Fruit fly (Drosophila melanogaster): ENCODE measurements around the gene CG43131.
A peak's percentile ranks its signal among the peaks of the same experiment; 100 is the strongest.

The CG43131 gene

DNA sequence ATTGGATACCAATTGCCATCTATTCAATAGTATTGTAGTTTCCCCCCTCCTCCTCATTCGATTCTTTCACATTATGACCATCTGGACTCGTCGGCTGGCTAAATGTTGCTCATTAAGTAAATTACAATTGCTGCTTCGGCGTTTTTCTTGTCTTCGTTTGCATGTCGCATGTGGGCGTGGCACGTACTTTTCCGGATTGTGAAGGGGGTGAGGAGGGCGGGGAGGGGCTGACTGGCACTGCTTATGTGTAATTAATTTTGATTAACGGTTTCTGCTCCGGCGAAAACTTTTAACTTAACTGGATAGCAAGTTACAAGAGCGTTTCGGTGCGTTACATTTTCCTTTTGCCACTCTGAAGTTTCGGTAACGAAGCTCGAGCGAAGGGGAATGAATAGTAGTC is 6.5 kb upstream of the CG43131 start:
- TF ChIP-seq Myc (optimal IDR thresholded peaks at IDR 0.05), result no peak
- no peak for TF ChIP-seq Sp1 (GFP tag; optimal IDR thresholded peaks at IDR 0.05)
- TF ChIP-seq foxo (GFP tag; optimal IDR thresholded peaks at IDR 0.05), result no peak
- TF ChIP-seq Hr78 (GFP tag; optimal IDR thresholded peaks at IDR 0.05), result no peak
- TF ChIP-seq Vsx2 (GFP tag; optimal IDR thresholded peaks at IDR 0.05; ENCODE audit: partially characterized antibody), result no peak
- TF ChIP-seq Jra (GFP tag; optimal IDR thresholded peaks at IDR 0.05), result no peak
- no peak for TF ChIP-seq Hr83 (GFP tag; optimal IDR thresholded peaks at IDR 0.05; ENCODE audit: poor library complexity, severe bottlenecking)

- TF ChIP-seq sage (GFP tag; optimal IDR thresholded peaks at IDR 0.05) (no peak), Hr78 (GFP tag; optimal IDR thresholded peaks at IDR 0.05) (no peak), psq (GFP tag; optimal IDR thresholded peaks at IDR 0.05) (no peak), Sp1 (GFP tag; optimal IDR thresholded peaks at IDR 0.05) (no peak), Rel (GFP tag; optimal IDR thresholded peaks at IDR 0.05) (no peak), Rel (tag; optimal IDR thresholded peaks at IDR 0.05) (no peak), pan (optimal IDR thresholded peaks at IDR 0.05) (no peak), Dif (GFP tag; optimal IDR thresholded peaks at IDR 0.05; ENCODE audit: partially characterized antibody) (no peak), rgr (GFP tag; optimal IDR thresholded peaks at IDR 0.05) (no peak), Jra (GFP tag; optimal IDR thresholded peaks at IDR 0.05) (no peak), dl (GFP tag; optimal IDR thresholded peaks at IDR 0.05; ENCODE audit: insufficient read depth in 1 of 2, partially characterized antibody in 2 of 2) (no peak), Myc (optimal IDR thresholded peaks at IDR 0.05) (no peak), Dfd (GFP tag; optimal IDR thresholded peaks at IDR 0.05) (no peak), jim (GFP tag; optimal IDR thresholded peaks at IDR 0.05) (no peak), brk (GFP tag; optimal IDR thresholded peaks at IDR 0.05) (no peak), CG9705 (GFP tag; optimal IDR thresholded peaks at IDR 0.05) (no peak), Abd-B (GFP tag; optimal IDR thresholded peaks at IDR 0.05) (no peak), Hnf4 (GFP tag; optimal IDR thresholded peaks at IDR 0.05) (no peak)
Observed at dm6 chr3R:5114147-5114546, 5.2 kb upstream of the CG43131 start.

DNA sequence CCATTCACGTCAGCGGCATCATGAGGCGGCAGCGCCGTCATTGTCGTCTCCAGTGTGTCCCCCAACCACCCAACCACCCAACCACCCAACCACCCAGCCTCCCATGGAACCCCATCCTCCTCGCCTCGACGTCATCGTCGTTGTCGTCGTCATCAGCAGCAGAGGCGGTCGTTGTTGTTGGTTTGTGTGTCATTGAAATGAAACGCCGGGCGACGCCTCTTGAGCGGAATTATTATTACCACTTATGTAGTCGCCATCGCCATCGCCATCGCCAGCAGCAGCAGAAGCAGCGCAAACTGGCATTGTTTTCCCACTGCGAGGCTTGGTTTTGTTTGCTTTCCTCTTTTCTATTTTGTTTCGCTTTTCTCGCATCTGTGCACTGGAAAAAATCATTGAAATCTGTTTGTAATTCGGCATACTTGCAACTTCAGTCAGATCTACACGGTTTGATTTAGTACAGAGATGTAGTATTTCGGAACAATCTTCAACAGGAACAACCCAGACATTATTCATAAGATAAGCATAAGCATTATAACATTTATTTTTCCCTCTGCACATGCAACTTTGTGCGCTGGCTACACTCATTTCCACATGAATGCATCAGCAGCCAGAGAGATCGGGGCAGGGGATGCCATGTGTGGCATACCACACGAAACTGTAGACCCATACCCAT is 4.0 kb upstream of the CG43131 start:
- peak; percentile 38 for TF ChIP-seq Rel (GFP tag; optimal IDR thresholded peaks at IDR 0.05)
- TF ChIP-seq Rel (tag; optimal IDR thresholded peaks at IDR 0.05), result peak; percentile 26
- TF ChIP-seq Myc (optimal IDR thresholded peaks at IDR 0.05), result no peak
- peak; percentile 67 for TF ChIP-seq dmrt93B (GFP tag; optimal IDR thresholded peaks at IDR 0.05)
- TF ChIP-seq Abd-B (GFP tag; optimal IDR thresholded peaks at IDR 0.05), result no peak
- peak; percentile 88 for TF ChIP-seq sv (GFP tag; optimal IDR thresholded peaks at IDR 0.05)
- no peak for TF ChIP-seq pan (optimal IDR thresholded peaks at IDR 0.05)
- peak; percentile 84 for TF ChIP-seq h (GFP tag; optimal IDR thresholded peaks at IDR 0.05)
- TF ChIP-seq lola (GFP tag; optimal IDR thresholded peaks at IDR 0.05), result no peak
- no peak for TF ChIP-seq GATAd (GFP tag; optimal IDR thresholded peaks at IDR 0.05)
- TF ChIP-seq Jra (GFP tag; optimal IDR thresholded peaks at IDR 0.05), result no peak
- TF ChIP-seq ey (GFP tag; optimal IDR thresholded peaks at IDR 0.05), result peak; percentile 89
- peak; percentile 83 for TF ChIP-seq HLH106 (tag; optimal IDR thresholded peaks at IDR 0.05)
- peak; percentile 68 for TF ChIP-seq Dfd (GFP tag; optimal IDR thresholded peaks at IDR 0.05)
- no peak for TF ChIP-seq Dif (GFP tag; optimal IDR thresholded peaks at IDR 0.05; ENCODE audit: partially characterized antibody)
- TF ChIP-seq CG32264 (GFP tag; optimal IDR thresholded peaks at IDR 0.05), result peak; percentile 45
- TF ChIP-seq Sp1 (GFP tag; optimal IDR thresholded peaks at IDR 0.05), result peak; percentile 80
- TF ChIP-seq brk (GFP tag; optimal IDR thresholded peaks at IDR 0.05), result no peak
- peak; percentile 81 for TF ChIP-seq rgr (GFP tag; optimal IDR thresholded peaks at IDR 0.05)
- TF ChIP-seq CG9705 (GFP tag; optimal IDR thresholded peaks at IDR 0.05), result peak; percentile 6
- TF ChIP-seq N (GFP tag; optimal IDR thresholded peaks at IDR 0.05), result no peak
- TF ChIP-seq Vsx2 (GFP tag; optimal IDR thresholded peaks at IDR 0.05; ENCODE audit: partially characterized antibody), result no peak
- no peak for TF ChIP-seq jim (GFP tag; optimal IDR thresholded peaks at IDR 0.05)
- no peak for TF ChIP-seq Hr83 (GFP tag; optimal IDR thresholded peaks at IDR 0.05; ENCODE audit: poor library complexity, severe bottlenecking)
- peak; percentile 70 for TF ChIP-seq woc (GFP tag; optimal IDR thresholded peaks at IDR 0.05)
- TF ChIP-seq tai (GFP tag; optimal IDR thresholded peaks at IDR 0.05), result no peak
- TF ChIP-seq dl (GFP tag; optimal IDR thresholded peaks at IDR 0.05; ENCODE audit: insufficient read depth in 1 of 2, partially characterized antibody in 2 of 2), result no peak
- no peak for TF ChIP-seq usp (GFP tag; optimal IDR thresholded peaks at IDR 0.05)
- peak; percentile 59 for TF ChIP-seq sage (GFP tag; optimal IDR thresholded peaks at IDR 0.05)
- no peak for TF ChIP-seq Hr78 (GFP tag; optimal IDR thresholded peaks at IDR 0.05)
- peak; percentile 74 for TF ChIP-seq OdsH (GFP tag; optimal IDR thresholded peaks at IDR 0.05)
- TF ChIP-seq dsf (GFP tag; optimal IDR thresholded peaks at IDR 0.05; ENCODE audit: borderline replicate concordance), result peak; percentile 1
- peak; percentile 85 for TF ChIP-seq fru (GFP tag; optimal IDR thresholded peaks at IDR 0.05)
- TF ChIP-seq foxo (GFP tag; optimal IDR thresholded peaks at IDR 0.05), result peak in 1 of 2 experiments; percentile 82
- no peak for TF ChIP-seq Mio (GFP tag; optimal IDR thresholded peaks at IDR 0.05)
- no peak for TF ChIP-seq CrebA (GFP tag; optimal IDR thresholded peaks at IDR 0.05; ENCODE audit: borderline replicate concordance)
- TF ChIP-seq Hnf4 (GFP tag; optimal IDR thresholded peaks at IDR 0.05), result peak; percentile 56
- TF ChIP-seq psq (GFP tag; optimal IDR thresholded peaks at IDR 0.05), result peak; percentile 80
- peak; percentile 79 for TF ChIP-seq br (GFP tag; optimal IDR thresholded peaks at IDR 0.05)

Measured in whole organism, wandering third instar larva.